Worm (Caenorhabditis elegans) whole organism, midembryonic: ENCODE data around the gene nhr-147.

ENCODE experiments used
- T22C8.4 ChIP-seq: fragments of 200-800 bp; sonication (Bioruptor generic); IDR thresholded peaks from 2 replicates; pipeline ENCODE4 v1.3.6; 2022; ENCODE audit warnings: missing genetic modification characterization, missing compliant biosample characterization
- cog-1 ChIP-seq: sonication (generic microtip); optimal IDR thresholded peaks from 2 replicates; lab custom pipeline; 2016; ENCODE audit warnings: missing genetic modification characterization, missing compliant biosample characterization
- flt-1 ChIP-seq: fragments of 200-800 bp; sonication (Bioruptor generic); IDR thresholded peaks from 2 replicates; pipeline ENCODE4 v1.3.6; 2022; ENCODE audit warnings: missing genetic modification characterization, missing compliant biosample characterization
- klf-2 ChIP-seq: fragments of 200-800 bp; sonication (Bioruptor generic); conservative IDR thresholded peaks from 2 replicates; pipeline ENCODE4 v1.3.6; 2022; ENCODE audit warnings: missing genetic modification reagents, missing genetic modification characterization, missing compliant biosample characterization
- med-1 ChIP-seq: sonication (generic microtip); optimal IDR thresholded peaks from 2 replicates; lab custom pipeline; 2017; ENCODE audit warnings: missing genetic modification characterization, mild to moderate bottlenecking, missing compliant biosample characterization, antibody characterized with exemption, missing genetic modification reagents; ENCODE audit not compliant: insufficient read depth
- ref-1 ChIP-seq: fragments of 200-800 bp; sonication (Bioruptor generic); conservative IDR thresholded peaks from 2 replicates; pipeline ENCODE4 v1.3.6; 2022; ENCODE audit warnings: missing genetic modification reagents, missing genetic modification characterization, missing compliant biosample characterization
- tab-1 ChIP-seq: fragments of 200-800 bp; sonication (Bioruptor generic); IDR thresholded peaks from 2 replicates; pipeline ENCODE4 v1.3.6; 2022; ENCODE audit warnings: missing genetic modification characterization, missing compliant biosample characterization
- ztf-23 ChIP-seq: fragments of 200-800 bp; sonication (Bioruptor generic); IDR thresholded peaks from 2 replicates; pipeline ENCODE4 v1.3.6; 2022; ENCODE audit warnings: missing genetic modification reagents, missing genetic modification characterization, missing compliant biosample characterization
- ztf-29 ChIP-seq: fragments of 200-800 bp; sonication (Bioruptor generic); IDR thresholded peaks from 2 replicates; pipeline ENCODE4 v1.3.6; 2022; ENCODE audit warnings: missing genetic modification reagents, missing genetic modification characterization, missing compliant biosample characterization

DNA sequence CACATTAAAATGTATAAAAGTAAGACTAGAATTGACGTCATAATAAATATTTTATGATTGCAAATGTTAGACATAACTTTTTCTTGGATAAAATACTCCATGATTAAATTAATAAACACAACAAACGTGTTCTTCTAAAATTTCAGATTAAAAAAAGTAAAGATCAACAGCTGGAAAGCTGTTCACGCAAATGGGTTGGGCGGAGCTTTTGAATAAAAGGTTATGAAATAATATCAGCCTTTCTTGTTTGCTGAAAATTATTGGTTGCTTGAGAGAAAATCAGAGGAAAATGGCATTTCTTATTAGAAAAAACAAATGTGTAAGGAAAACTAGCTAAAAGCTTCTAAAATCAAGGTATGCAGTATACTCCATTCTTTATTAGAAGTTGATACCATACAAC lies 42.2 kb downstream of the nhr-147 start, which contains the start of gene C02H6.3:
- TF ChIP-seq med-1 (no peak), ztf-23 (GFP tag; lab: Robert Waterston, UW) (no peak), klf-2 (GFP tag; lab: Robert Waterston, UW) (no peak), flt-1 (no peak), T22C8.4 (no peak), ref-1 (GFP tag; lab: Robert Waterston, UW) (no peak), tab-1 (GFP tag; lab: Robert Waterston, UW) (no peak), ztf-29 (GFP tag; lab: Robert Waterston, UW) (no peak), cog-1 (tag; lab: Kevin White, UChicago) (no peak)
